Worm (Caenorhabditis elegans) whole organism, young adult: ENCODE results near the gene Y116A8C.27.
A peak's percentile ranks its signal among the peaks of the same experiment; 100 is the strongest.

Source experiments
- B0336.3 ChIP-seq: fragments of 200-800 bp; sonication (Bioruptor generic); IDR thresholded peaks from 2 replicates; pipeline ENCODE4 v1.3.6; 2022; ENCODE audit warnings: missing genetic modification characterization, missing compliant biosample characterization
- F10E7.11 ChIP-seq: sonication (generic microtip); optimal IDR thresholded peaks from 2 replicates; lab custom pipeline; 2017; ENCODE audit warnings: mild to moderate bottlenecking, missing genetic modification characterization, moderate library complexity, missing compliant biosample characterization
- F23B12.7 ChIP-seq: sonication (generic microtip); optimal IDR thresholded peaks from 2 replicates; lab custom pipeline; 2017; ENCODE audit warnings: missing genetic modification characterization, mild to moderate bottlenecking, missing compliant biosample characterization, antibody characterized with exemption, moderate library complexity; ENCODE audit not compliant: insufficient read depth
- F57C9.4 ChIP-seq: sonication (generic microtip); optimal IDR thresholded peaks from 2 replicates; lab custom pipeline; 2017; ENCODE audit warnings: mild to moderate bottlenecking, missing genetic modification characterization, missing compliant biosample characterization
- K12H6.12 ChIP-seq: fragments of 200-800 bp; sonication (Bioruptor generic); optimal IDR thresholded peaks from 2 replicates; lab custom pipeline; 2018; ENCODE audit warnings: mild to moderate bottlenecking, missing genetic modification characterization, missing compliant biosample characterization
- Y53G8AR.9 ChIP-seq: fragments of 200-800 bp; sonication (Bioruptor generic); conservative IDR thresholded peaks from 2 replicates; pipeline ENCODE4 v1.3.6; 2022; ENCODE audit warnings: missing genetic modification reagents, missing genetic modification characterization, missing compliant biosample characterization
- Y56A3A.18 ChIP-seq: fragments of 200-800 bp; sonication (Bioruptor generic); IDR thresholded peaks from 2 replicates; pipeline ENCODE4 v1.3.6; 2022; ENCODE audit warnings: missing genetic modification reagents, missing genetic modification characterization, missing compliant biosample characterization
- Y95B8A.8 ChIP-seq: fragments of 200-800 bp; sonication (Bioruptor generic); IDR thresholded peaks from 2 replicates; pipeline ENCODE4 v1.3.6; 2022; ENCODE audit warnings: missing genetic modification reagents, missing genetic modification characterization, missing compliant biosample characterization
- aptf-3 ChIP-seq: fragments of 200-800 bp; sonication (Bioruptor generic); IDR thresholded peaks from 2 replicates; pipeline ENCODE4 v1.3.6; 2022; ENCODE audit warnings: missing genetic modification characterization, missing compliant biosample characterization
- athp-1 ChIP-seq: sonication (generic microtip); optimal IDR thresholded peaks from 2 replicates; lab custom pipeline; 2017; ENCODE audit warnings: mild to moderate bottlenecking, missing genetic modification characterization, missing compliant biosample characterization
- bed-2 ChIP-seq: fragments of 200-800 bp; sonication (Bioruptor generic); IDR thresholded peaks from 2 replicates; pipeline ENCODE4 v1.3.6; 2022; ENCODE audit warnings: missing genetic modification reagents, missing genetic modification characterization, missing compliant biosample characterization
- cebp-1 ChIP-seq, 2 experiments: fragments of 200-800 bp in 1 of 2; sonication (Bioruptor generic) in 1 of 2; sonication (generic microtip) in 1 of 2; IDR thresholded peaks in 1 of 2; optimal IDR thresholded peaks in 1 of 2; 2 replicates each; pipeline versions ENCODE4 v1.3.6 to Lab custom; 2017 to 2022; ENCODE audit warnings: missing compliant biosample characterization in 2 of 2, missing genetic modification characterization in 2 of 2, mild to moderate bottlenecking in 1 of 2, missing genetic modification reagents in 1 of 2, moderate library complexity in 1 of 2
- ceh-100 ChIP-seq: fragments of 200-800 bp; sonication (Bioruptor generic); IDR thresholded peaks from 2 replicates; pipeline ENCODE4 v1.3.6; 2022; ENCODE audit warnings: missing genetic modification reagents, missing genetic modification characterization, missing compliant biosample characterization
- ceh-58 ChIP-seq: fragments of 200-800 bp; sonication (Bioruptor generic); IDR thresholded peaks from 2 replicates; pipeline ENCODE4 v1.3.6; 2022; ENCODE audit warnings: missing genetic modification characterization, missing compliant biosample characterization
- ekl-4 ChIP-seq: fragments of 200-800 bp; sonication (Bioruptor generic); IDR thresholded peaks from 2 replicates; pipeline ENCODE4 v1.3.6; 2022; ENCODE audit warnings: missing genetic modification reagents, missing genetic modification characterization, missing compliant biosample characterization
- gei-17 ChIP-seq: fragments of 200-800 bp; sonication (Bioruptor generic); optimal IDR thresholded peaks from 2 replicates; lab custom pipeline; 2018; ENCODE audit warnings: mild to moderate bottlenecking, missing genetic modification characterization, missing compliant biosample characterization
- him-1 ChIP-seq: sonication (generic microtip); optimal IDR thresholded peaks from 2 replicates; lab custom pipeline; 2016; ENCODE audit warnings: missing genotype, missing genetic modification reagents, missing genetic modification characterization, missing compliant biosample characterization
- hlh-12 ChIP-seq: sonication (generic microtip); optimal IDR thresholded peaks from 2 replicates; lab custom pipeline; 2016; ENCODE audit warnings: missing genetic modification characterization, missing compliant biosample characterization
- hmg-1.2 ChIP-seq: fragments of 200-800 bp; sonication (Bioruptor generic); IDR thresholded peaks from 2 replicates; pipeline ENCODE4 v1.3.6; 2022; ENCODE audit warnings: missing genetic modification reagents, missing genetic modification characterization, missing compliant biosample characterization
- hrde-1 ChIP-seq: sonication (generic microtip); optimal IDR thresholded peaks from 2 replicates; lab custom pipeline; 2016; ENCODE audit warnings: missing genetic modification characterization, mild to moderate bottlenecking, missing compliant biosample characterization, moderate library complexity, missing genotype, missing genetic modification reagents, borderline replicate concordance
- let-526 ChIP-seq: fragments of 200-800 bp; sonication (Bioruptor generic); IDR thresholded peaks from 2 replicates; pipeline ENCODE4 v1.3.6; 2022; ENCODE audit warnings: missing genetic modification reagents, missing genetic modification characterization, missing compliant biosample characterization
- lin-26 ChIP-seq: fragments of 200-800 bp; sonication (Bioruptor generic); IDR thresholded peaks from 2 replicates; pipeline ENCODE4 v1.3.6; 2022; ENCODE audit warnings: missing genetic modification reagents, missing genetic modification characterization, missing compliant biosample characterization
- lin-35 ChIP-seq, 3 experiments: fragments of 150-350 bp in 2 of 3; sonication (generic microtip) in 1 of 3; optimal IDR thresholded peaks; 2 replicates each; lab custom pipeline; 2014 to 2018; ENCODE audit warnings: missing biosample characterization in 3 of 3, missing genetic modification characterization in 3 of 3, missing genetic modification reagents in 3 of 3
- lin-54 ChIP-seq: fragments of 200-800 bp; sonication (Bioruptor generic); optimal IDR thresholded peaks from 2 replicates; lab custom pipeline; 2018; ENCODE audit warnings: mild to moderate bottlenecking, missing genetic modification characterization, missing compliant biosample characterization
- lir-1 ChIP-seq: fragments of 200-800 bp; sonication (Bioruptor generic); conservative IDR thresholded peaks from 2 replicates; pipeline ENCODE4 v1.3.6; 2022; ENCODE audit warnings: missing genetic modification reagents, missing genetic modification characterization, missing compliant biosample characterization
- lsy-27 ChIP-seq: sonication (generic microtip); optimal IDR thresholded peaks from 2 replicates; lab custom pipeline; 2017; ENCODE audit warnings: missing genetic modification characterization, mild to moderate bottlenecking, missing compliant biosample characterization, antibody characterized with exemption, missing genotype, borderline replicate concordance; ENCODE audit not compliant: insufficient read depth
- madf-3 ChIP-seq: fragments of 200-800 bp; sonication (Bioruptor generic); IDR thresholded peaks from 2 replicates; pipeline ENCODE4 v1.3.6; 2022; ENCODE audit warnings: missing genetic modification reagents, missing genetic modification characterization, missing compliant biosample characterization
- madf-6 ChIP-seq: fragments of 200-800 bp; sonication (Bioruptor generic); IDR thresholded peaks from 2 replicates; pipeline ENCODE4 v1.3.6; 2022; ENCODE audit warnings: missing genetic modification reagents, missing genetic modification characterization, missing compliant biosample characterization
- madf-8 ChIP-seq: fragments of 200-800 bp; sonication (Bioruptor generic); conservative IDR thresholded peaks from 2 replicates; pipeline ENCODE4 v1.3.6; 2022; ENCODE audit warnings: missing genetic modification reagents, missing genetic modification characterization, missing compliant biosample characterization
- mcd-1 ChIP-seq: fragments of 200-800 bp; sonication (Bioruptor generic); IDR thresholded peaks from 2 replicates; pipeline ENCODE4 v1.3.6; 2022; ENCODE audit warnings: missing genetic modification reagents, missing genetic modification characterization, missing compliant biosample characterization
- mel-28 ChIP-seq: sonication (generic microtip); optimal IDR thresholded peaks from 2 replicates; lab custom pipeline; 2016; ENCODE audit warnings: borderline replicate concordance, mild to moderate bottlenecking, missing genetic modification characterization, missing compliant biosample characterization
- mxl-1 ChIP-seq: sonication (generic microtip); optimal IDR thresholded peaks from 2 replicates; lab custom pipeline; 2016; ENCODE audit warnings: missing genetic modification characterization, missing compliant biosample characterization
- rcor-1 ChIP-seq: fragments of 200-800 bp; sonication (Bioruptor generic); IDR thresholded peaks from 2 replicates; pipeline ENCODE4 v1.3.6; 2022; ENCODE audit warnings: missing genetic modification reagents, missing genetic modification characterization, missing compliant biosample characterization
- repo-1 ChIP-seq: sonication (generic microtip); optimal IDR thresholded peaks from 2 replicates; lab custom pipeline; 2017; ENCODE audit warnings: mild to moderate bottlenecking, missing genetic modification characterization, missing compliant biosample characterization
- sdz-38 ChIP-seq: sonication (generic microtip); optimal IDR thresholded peaks from 2 replicates; lab custom pipeline; 2016; ENCODE audit warnings: missing genotype, missing genetic modification characterization, missing compliant biosample characterization
- snpc-1.1 ChIP-seq: sonication (generic microtip); optimal IDR thresholded peaks from 2 replicates; lab custom pipeline; 2017; ENCODE audit warnings: missing genetic modification characterization, mild to moderate bottlenecking, missing compliant biosample characterization, antibody characterized with exemption, moderate library complexity, missing genotype, missing genetic modification reagents; ENCODE audit not compliant: insufficient read depth
- snpc-4 ChIP-seq, 5 experiments: fragments of 150-350 bp in 1 of 5; sonication (generic microtip) in 4 of 5; optimal IDR thresholded peaks; 2 replicates each; lab custom pipeline; 2014 to 2018; ENCODE audit warnings: missing genetic modification characterization in 5 of 5, missing biosample characterization in 3 of 5, antibody characterized with exemption in 2 of 5, mild to moderate bottlenecking in 2 of 5, missing compliant biosample characterization in 2 of 5, missing genotype in 2 of 5, moderate library complexity in 2 of 5, missing genetic modification reagents in 1 of 5
- sptf-2 ChIP-seq: fragments of 200-800 bp; sonication (Bioruptor generic); optimal IDR thresholded peaks from 2 replicates; lab custom pipeline; 2018; ENCODE audit warnings: mild to moderate bottlenecking, missing genetic modification characterization, missing compliant biosample characterization
- tlf-1 ChIP-seq: fragments of 200-800 bp; sonication (Bioruptor generic); optimal IDR thresholded peaks from 2 replicates; lab custom pipeline; 2018; ENCODE audit warnings: mild to moderate bottlenecking, missing genetic modification characterization, missing compliant biosample characterization
- zim-3 ChIP-seq: sonication (generic microtip); optimal IDR thresholded peaks from 2 replicates; lab custom pipeline; 2017; ENCODE audit warnings: mild to moderate bottlenecking, missing genetic modification characterization, moderate library complexity, missing compliant biosample characterization
- ztf-18 ChIP-seq: sonication (generic microtip); optimal IDR thresholded peaks from 2 replicates; lab custom pipeline; 2016; ENCODE audit warnings: missing genotype, mild to moderate bottlenecking, missing genetic modification characterization, missing compliant biosample characterization
- ztf-25 ChIP-seq: fragments of 200-800 bp; sonication (Bioruptor generic); IDR thresholded peaks from 2 replicates; pipeline ENCODE4 v1.3.6; 2022; ENCODE audit warnings: missing genetic modification reagents, missing genetic modification characterization, missing compliant biosample characterization
- ztf-26 ChIP-seq: sonication (generic microtip); optimal IDR thresholded peaks from 2 replicates; lab custom pipeline; 2017; ENCODE audit warnings: missing genetic modification characterization, missing compliant biosample characterization
- ztf-28 ChIP-seq: fragments of 200-800 bp; sonication (Bioruptor generic); IDR thresholded peaks from 2 replicates; pipeline ENCODE4 v1.3.6; 2022; ENCODE audit warnings: missing genetic modification reagents, missing genetic modification characterization, missing compliant biosample characterization

Y116A8C.27 gene

ce11 chrIV:17088849-17089248 lies 7.2 kb downstream of the Y116A8C.27 start, which contains the start of gene Y116A8C.43 (continued):
- no peak for TF ChIP-seq lin-35 (GFP tag; optimal IDR thresholded peaks at IDR 0.05; lab: Kevin White, UChicago)
- TF ChIP-seq Y56A3A.18 (GFP tag; lab: Robert Waterston, UW), result 0 out of 2 replicates have a peak, but pooled peaks have one; percentile 53
- no peak for TF ChIP-seq mcd-1 (GFP tag; lab: Robert Waterston, UW)
- TF ChIP-seq rcor-1 (GFP tag; lab: Robert Waterston, UW), result peak; percentile 38; the same call in 1 of the 2 replicates
- TF ChIP-seq repo-1 (tag; lab: Kevin White, UChicago), result peak; percentile 55
- peak; percentile 17 for TF ChIP-seq mxl-1 (tag; lab: Kevin White, UChicago)
- peak; percentile 5 for TF ChIP-seq F10E7.11
- TF ChIP-seq aptf-3, result no peak
- TF ChIP-seq hmg-1.2 (GFP tag; lab: Robert Waterston, UW), result peak; percentile 23; the same call in 1 of the 2 replicates
- TF ChIP-seq athp-1 (tag; lab: Kevin White, UChicago), result peak; percentile 63
- peak; percentile 37 for TF ChIP-seq him-1
- peak; percentile 65; the same call in 1 of the 2 replicates for TF ChIP-seq ekl-4 (GFP tag; lab: Robert Waterston, UW)
- no peak for TF ChIP-seq ceh-58 (GFP tag; lab: Robert Waterston, UW)
- TF ChIP-seq ztf-25 (GFP tag; lab: Robert Waterston, UW), result 0 out of 2 replicates have a peak, but pooled peaks have one; percentile 10
- peak; percentile 26 for TF ChIP-seq ztf-18 (tag; lab: Kevin White, UChicago)
- peak; percentile 68; the same call in 1 of the 2 replicates for TF ChIP-seq B0336.3 (GFP tag; lab: Robert Waterston, UW)
- no peak for TF ChIP-seq lin-26 (GFP tag; lab: Robert Waterston, UW)
- no peak for TF ChIP-seq bed-2 (GFP tag; lab: Robert Waterston, UW)
- 0 out of 2 replicates have a peak, but pooled peaks have one; percentile 68 for TF ChIP-seq ztf-28 (GFP tag; lab: Robert Waterston, UW)
- peak; percentile 45 for TF ChIP-seq snpc-4 (GFP tag; optimal IDR thresholded peaks at IDR 0.05; lab: Kevin White, UChicago)
- peak in 1 of 4 experiments; percentile 88 for TF ChIP-seq snpc-4 (tag; optimal IDR thresholded peaks at IDR 0.05; lab: Kevin White, UChicago)
- TF ChIP-seq madf-3, result 0 out of 2 replicates have a peak, but pooled peaks have one; percentile 59
- peak; percentile 26 for TF ChIP-seq ceh-100 (GFP tag; lab: Robert Waterston, UW)
- TF ChIP-seq hrde-1 (tag; lab: Kevin White, UChicago), result peak; percentile 67
- TF ChIP-seq madf-8 (GFP tag; lab: Robert Waterston, UW), result 0 out of 2 replicates have a peak, but pooled peaks have one; percentile 8
- TF ChIP-seq Y53G8AR.9 (GFP tag; lab: Robert Waterston, UW), result peak; percentile 76
- peak; percentile 7 for TF ChIP-seq lin-54 (GFP tag; lab: Kevin White, UChicago)
- no peak for TF ChIP-seq sptf-2
- no peak for TF ChIP-seq F23B12.7
- TF ChIP-seq F57C9.4, result peak; percentile 38
- no peak for TF ChIP-seq K12H6.12 (tag; lab: Kevin White, UChicago)
- TF ChIP-seq mel-28, result no peak
- peak; percentile 57 for TF ChIP-seq zim-3 (tag; lab: Kevin White, UChicago)
- TF ChIP-seq gei-17 (GFP tag; lab: Kevin White, UChicago), result no peak
- TF ChIP-seq Y95B8A.8 (GFP tag; lab: Robert Waterston, UW), result 0 out of 2 replicates have a peak, but pooled peaks have one; percentile 15

ce11 chrIV:17087384-17088099 lies 8.5 kb downstream of the Y116A8C.27 start, which contains the start of the genes snx-13 and snr-1:
TSS of gene snx-13 (minus strand) at chrIV:17087438.
TSS of gene snr-1 (plus strand) at chrIV:17088049.
- TF ChIP-seq tlf-1 (GFP tag; lab: Kevin White, UChicago) (peak; percentile 34), lin-35 (GFP tag; optimal IDR thresholded peaks at IDR 0.05; lab: Kevin White, UChicago) (peak in 1 of 3 experiments; percentile 64), cebp-1 (GFP tag; IDR thresholded peaks at IDR 0.05; lab: Robert Waterston, UW) (peak; percentile 43; the same call in 1 of the 2 replicates), cebp-1 (tag; optimal IDR thresholded peaks at IDR 0.05; lab: Kevin White, UChicago) (peak; percentile 67), ztf-26 (no peak), madf-3 (peak; percentile 99), let-526 (GFP tag; lab: Robert Waterston, UW) (0 out of 2 replicates have a peak, but pooled peaks have one; percentile 69), lir-1 (peak; percentile 80), snpc-1.1 (tag; lab: Kevin White, UChicago) (peak; percentile 4), him-1 (no peak), Y56A3A.18 (GFP tag; lab: Robert Waterston, UW) (no peak), madf-6 (GFP tag; lab: Robert Waterston, UW) (peak; percentile 54), hlh-12 (tag; lab: Kevin White, UChicago) (no peak), lsy-27 (tag; lab: Kevin White, UChicago) (no peak), sdz-38 (no peak)
